Worm (Caenorhabditis elegans) whole organism, mixed stage, embryonic: ENCODE data around the gene fbxa-18.

Experiments
- M03D4.4 ChIP-seq: sonication (generic microtip); optimal IDR thresholded peaks from 2 replicates; lab custom pipeline; 2017; ENCODE audit warnings: mild to moderate bottlenecking, missing genetic modification characterization, missing compliant biosample characterization
- bed-3 ChIP-seq: fragments of 200-800 bp; sonication (Bioruptor generic); optimal IDR thresholded peaks from 3 replicates; lab custom pipeline; 2018; ENCODE audit warnings: mild to moderate bottlenecking, missing genetic modification characterization, moderate library complexity, missing compliant biosample characterization
- blmp-1 ChIP-seq: fragments of 150-350 bp; optimal IDR thresholded peaks from 2 replicates; lab custom pipeline; 2014; ENCODE audit warnings: missing biosample characterization, missing genetic modification characterization
- ceh-39 ChIP-seq: fragments of 150-350 bp; optimal IDR thresholded peaks from 2 replicates; lab custom pipeline; 2014; ENCODE audit warnings: missing biosample characterization, missing genetic modification characterization
- ceh-43 ChIP-seq: fragments of 200-800 bp; sonication (Bioruptor generic); optimal IDR thresholded peaks from 2 replicates; lab custom pipeline; 2018; ENCODE audit warnings: mild to moderate bottlenecking, missing genetic modification characterization, moderate library complexity, missing compliant biosample characterization
- ceh-83 ChIP-seq: fragments of 200-800 bp; sonication (Bioruptor generic); optimal IDR thresholded peaks from 2 replicates; lab custom pipeline; 2018; ENCODE audit warnings: mild to moderate bottlenecking, missing genetic modification characterization, missing compliant biosample characterization
- ces-1 ChIP-seq: fragments of 150-350 bp; optimal IDR thresholded peaks from 2 replicates; lab custom pipeline; 2014; ENCODE audit warnings: missing biosample characterization, missing genetic modification reagents, missing genetic modification characterization
- cnd-1 ChIP-seq: fragments of 200-800 bp; sonication (Bioruptor generic); optimal IDR thresholded peaks from 2 replicates; lab custom pipeline; 2018; ENCODE audit warnings: mild to moderate bottlenecking, missing genetic modification characterization, missing compliant biosample characterization
- drap-1 ChIP-seq: fragments of 200-800 bp; sonication (Bioruptor generic); optimal IDR thresholded peaks from 3 replicates; lab custom pipeline; 2018; ENCODE audit warnings: mild to moderate bottlenecking, missing genetic modification characterization, missing compliant biosample characterization
- elt-1 ChIP-seq: sonication (generic microtip); optimal IDR thresholded peaks from 2 replicates; lab custom pipeline; 2017; ENCODE audit warnings: missing genetic modification characterization, mild to moderate bottlenecking, missing compliant biosample characterization, antibody characterized with exemption, moderate library complexity, borderline replicate concordance; ENCODE audit not compliant: insufficient read depth
- elt-3 ChIP-seq: fragments of 150-350 bp; optimal IDR thresholded peaks from 2 replicates; lab custom pipeline; 2014; ENCODE audit warnings: missing biosample characterization, missing genetic modification characterization
- flh-1 ChIP-seq: fragments of 200-800 bp; sonication (Bioruptor generic); optimal IDR thresholded peaks from 2 replicates; lab custom pipeline; 2018; ENCODE audit warnings: mild to moderate bottlenecking, missing genetic modification characterization, moderate library complexity, missing compliant biosample characterization
- ham-2 ChIP-seq: fragments of 200-800 bp; sonication (Bioruptor generic); optimal IDR thresholded peaks from 2 replicates; lab custom pipeline; 2018; ENCODE audit warnings: mild to moderate bottlenecking, missing genetic modification characterization, missing compliant biosample characterization
- hlh-1 ChIP-seq: fragments of 150-350 bp; optimal IDR thresholded peaks from 2 replicates; lab custom pipeline; 2014; ENCODE audit warnings: missing biosample characterization, missing genetic modification reagents, missing genetic modification characterization
- lin-13 ChIP-seq: fragments of 150-350 bp; optimal IDR thresholded peaks from 2 replicates; lab custom pipeline; 2014; ENCODE audit warnings: missing biosample characterization, missing genetic modification characterization
- lin-32 ChIP-seq: fragments of 200-800 bp; sonication (Bioruptor generic); optimal IDR thresholded peaks from 2 replicates; lab custom pipeline; 2018; ENCODE audit warnings: mild to moderate bottlenecking, missing genetic modification characterization, missing compliant biosample characterization
- lsy-2 ChIP-seq: fragments of 150-350 bp; optimal IDR thresholded peaks from 2 replicates; lab custom pipeline; 2014; ENCODE audit warnings: missing biosample characterization, missing genetic modification characterization
- mab-5 ChIP-seq: fragments of 150-350 bp; optimal IDR thresholded peaks from 2 replicates; lab custom pipeline; 2014; ENCODE audit warnings: missing biosample characterization, missing genetic modification characterization
- mep-1 ChIP-seq: fragments of 150-350 bp; optimal IDR thresholded peaks from 2 replicates; lab custom pipeline; 2017; ENCODE audit warnings: missing biosample characterization, missing genetic modification reagents, missing genetic modification characterization, inconsistent platforms
- mls-2 ChIP-seq: sonication (generic microtip); optimal IDR thresholded peaks from 2 replicates; lab custom pipeline; 2016; ENCODE audit warnings: mild to moderate bottlenecking, missing genetic modification characterization, moderate library complexity, missing compliant biosample characterization
- nhr-2 ChIP-seq: fragments of 150-350 bp; optimal IDR thresholded peaks from 2 replicates; lab custom pipeline; 2014; ENCODE audit warnings: missing biosample characterization, missing genetic modification characterization
- nhr-237 ChIP-seq: fragments of 150-350 bp; optimal IDR thresholded peaks from 2 replicates; lab custom pipeline; 2014; ENCODE audit warnings: missing biosample characterization, missing genetic modification characterization
- nhr-28 ChIP-seq: fragments of 150-350 bp; optimal IDR thresholded peaks from 2 replicates; lab custom pipeline; 2014; ENCODE audit warnings: missing biosample characterization, missing genetic modification characterization
- nhr-76 ChIP-seq: sonication (generic microtip); optimal IDR thresholded peaks from 2 replicates; lab custom pipeline; 2017; ENCODE audit warnings: missing biosample characterization, missing genetic modification characterization
- pha-4 ChIP-seq: fragments of 150-350 bp; optimal IDR thresholded peaks from 2 replicates; lab custom pipeline; 2018; ENCODE audit warnings: missing biosample characterization, missing genetic modification reagents, missing genetic modification characterization
- sem-2 ChIP-seq: fragments of 200-800 bp; sonication (Bioruptor generic); optimal IDR thresholded peaks from 2 replicates; lab custom pipeline; 2018; ENCODE audit warnings: mild to moderate bottlenecking, missing genetic modification characterization, missing compliant biosample characterization
- snpc-4 ChIP-seq: fragments of 150-350 bp; optimal IDR thresholded peaks from 2 replicates; lab custom pipeline; 2014; ENCODE audit warnings: missing biosample characterization, missing genetic modification characterization
- tbx-8 ChIP-seq: fragments of 200-800 bp; sonication (Bioruptor generic); optimal IDR thresholded peaks from 2 replicates; lab custom pipeline; 2018; ENCODE audit warnings: mild to moderate bottlenecking, missing genetic modification characterization, moderate library complexity, missing compliant biosample characterization
- unc-120 ChIP-seq: sonication (generic microtip); optimal IDR thresholded peaks from 2 replicates; lab custom pipeline; 2017; ENCODE audit warnings: missing genetic modification characterization, missing compliant biosample characterization; ENCODE audit not compliant: poor library complexity, severe bottlenecking
- unc-39 ChIP-seq: fragments of 150-350 bp; optimal IDR thresholded peaks from 2 replicates; lab custom pipeline; 2014; ENCODE audit warnings: missing biosample characterization, missing genetic modification characterization
- unc-62 ChIP-seq: fragments of 150-350 bp; optimal IDR thresholded peaks from 2 replicates; lab custom pipeline; 2014; ENCODE audit warnings: missing biosample characterization, missing genetic modification reagents, missing genetic modification characterization
- ztf-11 ChIP-seq: fragments of 150-350 bp; optimal IDR thresholded peaks from 2 replicates; lab custom pipeline; 2014; ENCODE audit warnings: missing biosample characterization, missing genetic modification characterization

The fbxa-18 gene

ce11 chrV:16115381-16115780 lies 27.1 kb upstream of the fbxa-18 start, which contains the start of gene str-25:
Gene str-25, plus strand, starts transcription at chrV:16115681.
- TF ChIP-seq ztf-11 (tag; lab: Kevin White, UChicago) = no peak
- TF ChIP-seq flh-1 (GFP tag; lab: Kevin White, UChicago) = no peak
- no peak for TF ChIP-seq ceh-39 (tag; lab: Kevin White, UChicago)
- TF ChIP-seq M03D4.4 = no peak
- no peak for TF ChIP-seq ces-1 (GFP tag; lab: Kevin White, UChicago)
- no peak for TF ChIP-seq sem-2

- TF ChIP-seq nhr-237 (tag; lab: Kevin White, UChicago) = no peak
Measured at ce11 chrV:16118601-16119000, 23.9 kb upstream of the fbxa-18 start, which contains the start of gene str-103. Gene str-103, minus strand, starts transcription at chrV:16118701.

- TF ChIP-seq tbx-8 (GFP tag; lab: Kevin White, UChicago) (no peak), hlh-1 (tag; lab: Kevin White, UChicago) (no peak), bed-3 (GFP tag; lab: Kevin White, UChicago) (no peak), nhr-28 (tag; lab: Kevin White, UChicago) (no peak), unc-39 (tag; lab: Kevin White, UChicago) (no peak), M03D4.4 (no peak), mep-1 (tag; lab: Kevin White, UChicago) (no peak), lsy-2 (tag; lab: Kevin White, UChicago) (no peak), ceh-43 (GFP tag; lab: Kevin White, UChicago) (no peak), unc-120 (tag; lab: Kevin White, UChicago) (no peak), pha-4 (tag; lab: Kevin White, UChicago) (no peak), mab-5 (tag; lab: Kevin White, UChicago) (no peak), cnd-1 (no peak), sem-2 (no peak), mls-2 (no peak)
- TF ChIP-seq, all 35 proteins: peak for 0
Measured at ce11 chrV:16120499-16120898, 22.0 kb upstream of the fbxa-18 start.

ce11 chrV:16120922-16121321 lies 21.5 kb upstream of the fbxa-18 start, which contains the start of gene skr-3:
Gene skr-3, plus strand, starts transcription at chrV:16121084.
- TF ChIP-seq snpc-4 (tag; lab: Kevin White, UChicago) (no peak), blmp-1 (tag; lab: Kevin White, UChicago) (no peak), ceh-39 (tag; lab: Kevin White, UChicago) (no peak), unc-39 (tag; lab: Kevin White, UChicago) (no peak), tbx-8 (GFP tag; lab: Kevin White, UChicago) (no peak), flh-1 (GFP tag; lab: Kevin White, UChicago) (no peak), mab-5 (tag; lab: Kevin White, UChicago) (no peak), pha-4 (tag; lab: Kevin White, UChicago) (no peak), lin-13 (tag; lab: Kevin White, UChicago) (no peak), ham-2 (GFP tag; lab: Kevin White, UChicago) (no peak), unc-120 (tag; lab: Kevin White, UChicago) (no peak), ces-1 (GFP tag; lab: Kevin White, UChicago) (no peak), ceh-43 (GFP tag; lab: Kevin White, UChicago) (no peak), nhr-76 (no peak), unc-62 (GFP tag; lab: Kevin White, UChicago) (no peak), mep-1 (tag; lab: Kevin White, UChicago) (no peak)

ce11 chrV:16121451-16121850 lies 21.0 kb upstream of the fbxa-18 start:
- TF ChIP-seq mep-1 (tag; lab: Kevin White, UChicago) = no peak
- no peak for TF ChIP-seq ces-1 (GFP tag; lab: Kevin White, UChicago)
- TF ChIP-seq snpc-4 (tag; lab: Kevin White, UChicago) = no peak
- no peak for TF ChIP-seq unc-120 (tag; lab: Kevin White, UChicago)
- TF ChIP-seq nhr-28 (tag; lab: Kevin White, UChicago) = no peak
- TF ChIP-seq elt-1 = no peak
- TF ChIP-seq sem-2 = no peak
- no peak for TF ChIP-seq drap-1 (GFP tag; lab: Kevin White, UChicago)
- TF ChIP-seq nhr-76 = no peak
- no peak for TF ChIP-seq lin-13 (tag; lab: Kevin White, UChicago)

ce11 chrV:16124739-16125138 lies 17.7 kb upstream of the fbxa-18 start, which contains the start of gene nhr-111:
Gene nhr-111, minus strand, starts transcription at chrV:16124839.
- TF ChIP-seq ces-1 (GFP tag; lab: Kevin White, UChicago) = no peak
- no peak for TF ChIP-seq pha-4 (tag; lab: Kevin White, UChicago)
- no peak for TF ChIP-seq nhr-2 (tag; lab: Kevin White, UChicago)
- no peak for TF ChIP-seq cnd-1
- no peak for TF ChIP-seq mep-1 (tag; lab: Kevin White, UChicago)
- TF ChIP-seq unc-62 (GFP tag; lab: Kevin White, UChicago) = no peak
- TF ChIP-seq hlh-1 (tag; lab: Kevin White, UChicago) = no peak
- no peak for TF ChIP-seq elt-1
- no peak for TF ChIP-seq ceh-83 (GFP tag; lab: Kevin White, UChicago)
- TF ChIP-seq M03D4.4 = no peak
- TF ChIP-seq lin-32 (GFP tag; lab: Kevin White, UChicago) = no peak
- TF ChIP-seq snpc-4 (tag; lab: Kevin White, UChicago) = no peak
- no peak for TF ChIP-seq elt-3 (tag; lab: Kevin White, UChicago)
- TF ChIP-seq tbx-8 (GFP tag; lab: Kevin White, UChicago) = no peak
- TF ChIP-seq mab-5 (tag; lab: Kevin White, UChicago) = no peak
- no peak for TF ChIP-seq flh-1 (GFP tag; lab: Kevin White, UChicago)
- TF ChIP-seq unc-39 (tag; lab: Kevin White, UChicago) = no peak
- TF ChIP-seq bed-3 (GFP tag; lab: Kevin White, UChicago) = no peak
- no peak for TF ChIP-seq nhr-76
- no peak for TF ChIP-seq unc-120 (tag; lab: Kevin White, UChicago)
